Worm (Caenorhabditis elegans) whole organism, L4 larva: ENCODE results near the gene Y22D7AL.4.

Experiments
- F49E8.2 ChIP-seq: sonication (generic microtip); optimal IDR thresholded peaks from 2 replicates; lab custom pipeline; 2016; ENCODE audit warnings: missing compliant biosample characterization, mild to moderate bottlenecking, missing genetic modification characterization, borderline replicate concordance
- Y105C5A.15 ChIP-seq: fragments of 200-800 bp; sonication (Bioruptor generic); IDR thresholded peaks from 2 replicates; pipeline ENCODE4 v1.3.6; 2022; ENCODE audit warnings: missing genetic modification characterization, missing compliant biosample characterization
- Y75B8A.6 ChIP-seq: fragments of 200-800 bp; sonication (Bioruptor generic); IDR thresholded peaks from 2 replicates; pipeline ENCODE4 v1.3.6; 2022; ENCODE audit warnings: missing genetic modification reagents, missing genetic modification characterization, missing compliant biosample characterization
- ZK337.2 ChIP-seq: fragments of 200-800 bp; sonication (Bioruptor generic); IDR thresholded peaks from 2 replicates; pipeline ENCODE4 v1.3.6; 2022; ENCODE audit warnings: missing genetic modification reagents, missing genetic modification characterization, missing compliant biosample characterization
- aha-1 ChIP-seq: fragments of 150-350 bp; peaks from one replicate; lab custom pipeline; 2014; ENCODE audit warnings: missing biosample characterization, missing genetic modification characterization
- attf-4 ChIP-seq: sonication (generic microtip); optimal IDR thresholded peaks from 3 replicates; lab custom pipeline; 2017; ENCODE audit warnings: missing biosample characterization, missing genetic modification characterization
- ceh-20 ChIP-seq: fragments of 200-800 bp; sonication (Bioruptor generic); IDR thresholded peaks from 2 replicates; pipeline ENCODE4 v1.3.6; 2022; ENCODE audit warnings: missing genetic modification reagents, missing genetic modification characterization, missing compliant biosample characterization
- ceh-28 ChIP-seq: fragments of 150-350 bp; optimal IDR thresholded peaks from 2 replicates; lab custom pipeline; 2014; ENCODE audit warnings: missing biosample characterization, missing genetic modification reagents, missing genetic modification characterization
- ceh-32 ChIP-seq: sonication (generic microtip); optimal IDR thresholded peaks from 2 replicates; lab custom pipeline; 2016; ENCODE audit warnings: mild to moderate bottlenecking, missing genetic modification characterization, missing compliant biosample characterization; ENCODE audit not compliant: poor library complexity
- daf-12 ChIP-seq: fragments of 150-350 bp; optimal IDR thresholded peaks from 2 replicates; lab custom pipeline; 2014; ENCODE audit warnings: missing biosample characterization, missing genetic modification reagents, missing genetic modification characterization
- daf-16 ChIP-seq, 3 experiments: sonication (generic microtip); optimal IDR thresholded peaks; 2 replicates each; lab custom pipeline; 2016 to 2017; ENCODE audit warnings: missing genetic modification characterization in 3 of 3, missing genetic modification reagents in 3 of 3, mild to moderate bottlenecking in 2 of 3, missing compliant biosample characterization in 2 of 3, missing biosample characterization in 1 of 3, moderate library complexity in 1 of 3
- dmd-6 ChIP-seq: fragments of 200-800 bp; sonication (Bioruptor generic); IDR thresholded peaks from 2 replicates; pipeline ENCODE4 v1.3.6; 2022; ENCODE audit warnings: missing genetic modification reagents, missing genetic modification characterization, missing compliant biosample characterization
- dmd-8 ChIP-seq: fragments of 200-800 bp; sonication (Bioruptor generic); IDR thresholded peaks from 2 replicates; pipeline ENCODE4 v1.3.6; 2022; ENCODE audit warnings: missing genetic modification characterization, missing compliant biosample characterization
- dmd-9 ChIP-seq: fragments of 200-800 bp; sonication (Bioruptor generic); IDR thresholded peaks from 2 replicates; pipeline ENCODE4 v1.3.6; 2022; ENCODE audit warnings: missing genetic modification reagents, missing genetic modification characterization, missing compliant biosample characterization
- duxl-1 ChIP-seq: sonication (generic microtip); optimal IDR thresholded peaks from 2 replicates; lab custom pipeline; 2016; ENCODE audit warnings: mild to moderate bottlenecking, missing genetic modification characterization, moderate library complexity, missing compliant biosample characterization; ENCODE audit not compliant: poor library complexity
- dve-1 ChIP-seq: sonication (generic microtip); optimal IDR thresholded peaks from 2 replicates; lab custom pipeline; 2017; ENCODE audit warnings: antibody characterized with exemption, mild to moderate bottlenecking, missing genetic modification characterization, missing compliant biosample characterization; ENCODE audit not compliant: insufficient read depth
- egl-27 ChIP-seq: sonication (generic microtip); optimal IDR thresholded peaks from 3 replicates; lab custom pipeline; 2017; ENCODE audit warnings: missing biosample characterization, missing genetic modification reagents, missing genetic modification characterization
- fkh-10 ChIP-seq: fragments of 150-350 bp; optimal IDR thresholded peaks from 2 replicates; lab custom pipeline; 2014; ENCODE audit warnings: missing biosample characterization, missing genetic modification reagents, missing genetic modification characterization
- lin-13 ChIP-seq: fragments of 150-350 bp; optimal IDR thresholded peaks from 2 replicates; lab custom pipeline; 2014; ENCODE audit warnings: missing biosample characterization, missing genetic modification reagents, missing genetic modification characterization
- lin-15B ChIP-seq: fragments of 150-350 bp; sonication (generic microtip); optimal IDR thresholded peaks from 3 replicates; lab custom pipeline; 2014; ENCODE audit warnings: missing biosample characterization, missing genetic modification characterization
- lir-3 ChIP-seq: sonication (generic microtip); optimal IDR thresholded peaks from 2 replicates; lab custom pipeline; 2016; ENCODE audit warnings: mild to moderate bottlenecking, missing genetic modification characterization, missing compliant biosample characterization
- lsy-2 ChIP-seq, 2 experiments: fragments of 150-350 bp in 1 of 2; sonication (generic microtip) in 1 of 2; optimal IDR thresholded peaks; 2 replicates each; lab custom pipeline; 2014 to 2017; ENCODE audit warnings: missing biosample characterization in 2 of 2, missing genetic modification characterization in 2 of 2
- madf-5 ChIP-seq, 2 experiments: fragments of 200-800 bp; sonication (Bioruptor generic); IDR thresholded peaks; 2 replicates each; pipeline ENCODE4 v1.3.6; 2022; ENCODE audit warnings: missing compliant biosample characterization in 2 of 2, missing genetic modification characterization in 2 of 2
- mdt-29 ChIP-seq: fragments of 200-800 bp; sonication (Bioruptor generic); IDR thresholded peaks from 2 replicates; pipeline ENCODE4 v1.3.6; 2022; ENCODE audit warnings: missing genetic modification reagents, missing genetic modification characterization, missing compliant biosample characterization
- nhr-102 ChIP-seq: sonication (generic microtip); optimal IDR thresholded peaks from 2 replicates; lab custom pipeline; 2016; ENCODE audit warnings: mild to moderate bottlenecking, missing genetic modification characterization, moderate library complexity, missing compliant biosample characterization
- nhr-11 ChIP-seq: fragments of 150-350 bp; optimal IDR thresholded peaks from 2 replicates; lab custom pipeline; 2014; ENCODE audit warnings: missing biosample characterization, missing genetic modification characterization
- nhr-237 ChIP-seq: sonication (generic microtip); optimal IDR thresholded peaks from 2 replicates; lab custom pipeline; 2017; ENCODE audit warnings: missing biosample characterization, missing genetic modification characterization
- nhr-25 ChIP-seq: sonication (generic microtip); optimal IDR thresholded peaks from 2 replicates; lab custom pipeline; 2017; ENCODE audit warnings: missing genetic modification characterization, mild to moderate bottlenecking, missing compliant biosample characterization, antibody characterized with exemption, moderate library complexity, borderline replicate concordance; ENCODE audit not compliant: insufficient read depth
- pha-4 ChIP-seq, 2 experiments: fragments of 150-350 bp in 1 of 2; fragments of 200-800 bp in 1 of 2; sonication (Bioruptor generic) in 1 of 2; IDR thresholded peaks in 1 of 2; optimal IDR thresholded peaks in 1 of 2; 2 replicates each; pipeline versions ENCODE4 v1.3.6 to Lab custom; 2014 to 2022; ENCODE audit warnings: missing genetic modification characterization in 2 of 2, missing genetic modification reagents in 2 of 2, missing biosample characterization in 1 of 2, missing compliant biosample characterization in 1 of 2
- pqm-1 ChIP-seq: sonication (generic microtip); optimal IDR thresholded peaks from 2 replicates; lab custom pipeline; 2017; ENCODE audit warnings: missing biosample characterization, missing genetic modification characterization
- saeg-2 ChIP-seq: fragments of 200-800 bp; sonication (Bioruptor generic); IDR thresholded peaks from 2 replicates; pipeline ENCODE4 v1.3.6; 2022; ENCODE audit warnings: missing genetic modification reagents, missing genetic modification characterization, missing compliant biosample characterization
- snpc-1.2 ChIP-seq: fragments of 200-800 bp; sonication (Bioruptor generic); IDR thresholded peaks from 2 replicates; pipeline ENCODE4 v1.3.6; 2022; ENCODE audit warnings: missing genetic modification reagents, missing genetic modification characterization, missing compliant biosample characterization
- snpc-4 ChIP-seq: fragments of 150-350 bp; optimal IDR thresholded peaks from 2 replicates; lab custom pipeline; 2014; ENCODE audit warnings: missing biosample characterization, missing genetic modification characterization
- spr-1 ChIP-seq: sonication (generic microtip); optimal IDR thresholded peaks from 2 replicates; lab custom pipeline; 2016; ENCODE audit warnings: mild to moderate bottlenecking, missing genetic modification characterization, missing compliant biosample characterization
- spr-3 ChIP-seq: fragments of 200-800 bp; sonication (Bioruptor generic); optimal IDR thresholded peaks from 2 replicates; lab custom pipeline; 2018; ENCODE audit warnings: mild to moderate bottlenecking, missing genetic modification characterization, missing compliant biosample characterization
- tra-1 ChIP-seq: fragments of 200-800 bp; sonication (Bioruptor generic); IDR thresholded peaks from 2 replicates; pipeline ENCODE4 v1.3.6; 2022; ENCODE audit warnings: missing genetic modification reagents, missing genetic modification characterization, missing compliant biosample characterization
- unc-130 ChIP-seq: sonication (generic microtip); optimal IDR thresholded peaks from 2 replicates; lab custom pipeline; 2016; ENCODE audit warnings: missing genetic modification reagents, missing genetic modification characterization, missing compliant biosample characterization
- vab-7 ChIP-seq: fragments of 200-800 bp; sonication (Bioruptor generic); IDR thresholded peaks from 2 replicates; pipeline ENCODE4 v1.3.6; 2022; ENCODE audit warnings: missing genetic modification reagents, missing genetic modification characterization, missing compliant biosample characterization
- zfp-2 ChIP-seq: sonication (generic microtip); optimal IDR thresholded peaks from 2 replicates; lab custom pipeline; 2016; ENCODE audit warnings: mild to moderate bottlenecking, missing genetic modification characterization, missing compliant biosample characterization
- zip-2 ChIP-seq: fragments of 150-350 bp; optimal IDR thresholded peaks from 2 replicates; lab custom pipeline; 2014; ENCODE audit warnings: missing biosample characterization, missing genetic modification characterization
- ztf-7 ChIP-seq: fragments of 150-350 bp; optimal IDR thresholded peaks from 2 replicates; lab custom pipeline; 2014; ENCODE audit warnings: missing biosample characterization, missing genetic modification characterization

Y22D7AL.4 gene

ce11 chrIII:1666893-1667292 lies 40.5 kb downstream of the Y22D7AL.4 start:
- peak; percentile 81 for TF ChIP-seq ceh-28 (tag; lab: Kevin White, UChicago)
- no peak for TF ChIP-seq lin-15B (tag; lab: Kevin White, UChicago)
- 0 out of 4 replicates have a peak, but pooled peaks of 1 of the 2 experiments have one; percentile 22 for TF ChIP-seq madf-5 (GFP tag; IDR thresholded peaks at IDR 0.05; lab: Robert Waterston, UW)
- no peak for TF ChIP-seq aha-1 (tag; lab: Kevin White, UChicago)
- TF ChIP-seq duxl-1 (tag; lab: Kevin White, UChicago): no peak
- TF ChIP-seq F49E8.2 (tag; lab: Kevin White, UChicago): no peak
- TF ChIP-seq Y105C5A.15: no peak
- no peak for TF ChIP-seq pqm-1 (tag; lab: Kevin White, UChicago)

DNA sequence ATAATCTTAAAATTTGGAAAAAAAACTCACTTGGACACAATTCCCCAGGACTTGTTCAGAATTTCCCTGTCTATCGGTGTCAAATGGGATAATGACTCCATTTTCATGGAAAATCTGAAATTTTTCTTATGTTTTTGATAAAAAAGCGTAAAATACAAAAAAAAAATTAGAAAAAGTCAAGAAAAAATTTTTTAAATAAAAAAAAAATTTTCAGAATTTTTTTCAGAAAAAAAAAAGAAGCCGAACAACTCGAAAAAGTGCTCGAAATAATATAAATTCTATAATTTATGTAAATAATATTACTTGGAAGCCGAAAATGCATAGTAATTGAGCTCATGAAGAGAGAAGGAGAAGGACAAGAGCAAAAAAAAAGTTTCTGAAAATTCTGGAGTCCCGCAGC lies 42.1 kb downstream of the Y22D7AL.4 start, which contains the start of gene glb-30:
TSS of gene glb-30 (minus strand) at position 101 of the 400 bp plus-strand sequence.
- TF ChIP-seq dmd-9 (GFP tag; lab: Robert Waterston, UW): no peak

- TF ChIP-seq mdt-29 (GFP tag; lab: Robert Waterston, UW) (no peak), nhr-237 (tag; lab: Kevin White, UChicago) (no peak), ceh-20 (GFP tag; lab: Robert Waterston, UW) (no peak), saeg-2 (GFP tag; lab: Robert Waterston, UW) (no peak), snpc-1.2 (GFP tag; lab: Robert Waterston, UW) (no peak), aha-1 (tag; lab: Kevin White, UChicago) (peak; percentile 18)
Measured at ce11 chrIII:1673320-1673719, 46.9 kb downstream of the Y22D7AL.4 start.

DNA sequence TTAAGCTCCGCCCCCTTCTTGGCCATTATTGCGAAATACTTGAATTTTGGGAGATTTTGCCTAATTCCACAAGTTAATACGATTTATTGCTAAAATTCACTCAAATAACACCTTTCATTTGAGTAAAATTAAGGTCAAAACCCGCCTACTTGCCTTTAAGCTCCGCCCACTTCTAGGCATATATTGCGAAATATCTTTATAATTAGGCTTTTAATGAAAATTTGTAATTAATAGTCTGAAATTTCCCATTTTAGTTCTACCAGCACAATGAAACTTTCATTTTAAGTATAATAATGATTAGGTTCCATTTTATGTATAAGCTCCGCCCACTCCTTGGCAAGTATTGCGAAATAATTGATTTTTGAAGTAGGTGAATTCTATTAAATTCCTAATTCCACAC lies 48.3 kb downstream of the Y22D7AL.4 start:
- no peak for TF ChIP-seq daf-12 (tag; lab: Kevin White, UChicago)
- TF ChIP-seq lin-15B (tag; lab: Kevin White, UChicago): no peak
- no peak for TF ChIP-seq ceh-32 (tag; lab: Kevin White, UChicago)
- no peak for TF ChIP-seq vab-7 (GFP tag; lab: Robert Waterston, UW)
- no peak for TF ChIP-seq spr-1 (tag; lab: Kevin White, UChicago)
- no peak for TF ChIP-seq fkh-10 (GFP tag; lab: Kevin White, UChicago)
- TF ChIP-seq lsy-2 (tag; optimal IDR thresholded peaks at IDR 0.05; lab: Kevin White, UChicago): no peak
- no peak for TF ChIP-seq snpc-4 (tag; lab: Kevin White, UChicago)
- TF ChIP-seq nhr-25 (tag; lab: Kevin White, UChicago): no peak
- no peak for TF ChIP-seq ZK337.2 (GFP tag; lab: Robert Waterston, UW)
- TF ChIP-seq snpc-1.2 (GFP tag; lab: Robert Waterston, UW): no peak
- no peak for TF ChIP-seq dmd-6 (GFP tag; lab: Robert Waterston, UW)
- TF ChIP-seq zip-2 (tag; lab: Kevin White, UChicago): no peak
- no peak for TF ChIP-seq dmd-8 (GFP tag; lab: Robert Waterston, UW)
- TF ChIP-seq spr-3 (GFP tag; lab: Kevin White, UChicago): no peak
- no peak for TF ChIP-seq ztf-7
- TF ChIP-seq, all 104 proteins: peak for 0

DNA sequence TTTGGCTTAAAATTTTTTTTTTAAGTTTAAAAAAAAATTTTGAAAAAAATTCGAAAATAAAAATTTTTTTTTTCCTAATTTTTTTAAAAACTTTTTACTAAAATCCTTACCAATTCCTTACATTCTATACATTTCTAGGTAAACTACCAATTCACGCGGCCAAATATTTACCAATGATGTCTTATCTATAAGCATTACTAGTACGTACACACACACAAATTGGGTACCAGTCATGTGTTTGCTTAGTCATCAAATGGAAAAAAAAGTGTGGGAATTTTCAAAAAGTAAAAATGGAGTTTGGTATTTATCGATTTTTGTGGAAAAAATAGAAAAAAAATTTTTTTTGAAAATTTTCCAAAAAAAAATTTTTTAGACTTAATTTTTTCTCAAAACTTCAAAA lies 50.2 kb downstream of the Y22D7AL.4 start, which contains the start of gene Y22D7AR.6:
TSS of gene Y22D7AR.6 (minus strand) at position 134 of the 400 bp plus-strand sequence.
- TF ChIP-seq egl-27 (no peak), fkh-10 (GFP tag; lab: Kevin White, UChicago) (no peak), pha-4 (GFP tag; IDR thresholded peaks at IDR 0.05; lab: Robert Waterston, UW) (no peak), pha-4 (tag; optimal IDR thresholded peaks at IDR 0.05; lab: Kevin White, UChicago) (no peak), zfp-2 (tag; lab: Kevin White, UChicago) (no peak), dmd-6 (GFP tag; lab: Robert Waterston, UW) (no peak), nhr-102 (tag; lab: Kevin White, UChicago) (no peak), mdt-29 (GFP tag; lab: Robert Waterston, UW) (no peak), tra-1 (GFP tag; lab: Robert Waterston, UW) (no peak), snpc-1.2 (GFP tag; lab: Robert Waterston, UW) (no peak), daf-16 (GFP tag; optimal IDR thresholded peaks at IDR 0.05; lab: Kevin White, UChicago) (no peak), daf-16 (tag; optimal IDR thresholded peaks at IDR 0.05; lab: Kevin White, UChicago) (peak; percentile 83), Y75B8A.6 (GFP tag; lab: Robert Waterston, UW) (no peak), unc-130 (GFP tag; lab: Kevin White, UChicago) (no peak), spr-1 (tag; lab: Kevin White, UChicago) (no peak), attf-4 (tag; lab: Kevin White, UChicago) (no peak), ceh-32 (tag; lab: Kevin White, UChicago) (no peak), aha-1 (tag; lab: Kevin White, UChicago) (no peak), dmd-8 (GFP tag; lab: Robert Waterston, UW) (no peak), lin-13 (GFP tag; lab: Kevin White, UChicago) (no peak), lir-3 (tag; lab: Kevin White, UChicago) (no peak), nhr-11 (no peak), dve-1 (tag; lab: Kevin White, UChicago) (peak; percentile 43)
